Worm (Caenorhabditis elegans) whole organism, L4/young adult: ENCODE results near the gene F58G6.7.

Experiments
- W03F9.2 ChIP-seq: fragments of 150-350 bp; optimal IDR thresholded peaks from 2 replicates; lab custom pipeline; 2014; ENCODE audit warnings: missing biosample characterization, missing genetic modification characterization
- dao-5 ChIP-seq: sonication (generic microtip); optimal IDR thresholded peaks from 2 replicates; lab custom pipeline; 2016; ENCODE audit warnings: missing genotype, missing genetic modification characterization, moderate library complexity, missing compliant biosample characterization
- him-1 ChIP-seq: sonication (generic microtip); optimal IDR thresholded peaks from 2 replicates; lab custom pipeline; 2016; ENCODE audit warnings: missing genotype, missing genetic modification reagents, missing genetic modification characterization, missing compliant biosample characterization

F58G6.7 gene

ce11 chrIV:9654017-9654416 is at the start of gene F58G6.7:
F58G6.7 (plus strand) TSS chrIV:9654317.
- TF ChIP-seq dao-5 (tag; lab: Kevin White, UChicago) (no peak), him-1 (tag; lab: Kevin White, UChicago) (no peak), W03F9.2 (tag; lab: Kevin White, UChicago) (no peak)

- TF ChIP-seq dao-5 (tag; lab: Kevin White, UChicago) (no peak), him-1 (tag; lab: Kevin White, UChicago) (no peak)
Observed at ce11 chrIV:9607945-9608344, 46.2 kb upstream of the F58G6.7 start.

- TF ChIP-seq him-1 (tag; lab: Kevin White, UChicago), result no peak
- TF ChIP-seq dao-5 (tag; lab: Kevin White, UChicago), result no peak
- TF ChIP-seq W03F9.2 (tag; lab: Kevin White, UChicago), result no peak
Observed at ce11 chrIV:9609095-9609494, 45.0 kb upstream of the F58G6.7 start.

- TF ChIP-seq dao-5 (tag; lab: Kevin White, UChicago) (no peak), him-1 (tag; lab: Kevin White, UChicago) (no peak), W03F9.2 (tag; lab: Kevin White, UChicago) (no peak)
Observed at ce11 chrIV:9610923-9611322, 43.2 kb upstream of the F58G6.7 start.

- no peak for TF ChIP-seq him-1 (tag; lab: Kevin White, UChicago)
- TF ChIP-seq W03F9.2 (tag; lab: Kevin White, UChicago), result no peak
Observed at ce11 chrIV:9613072-9613590, 41.0 kb upstream of the F58G6.7 start.

ce11 chrIV:9614060-9614459 is 40.1 kb upstream of the F58G6.7 start:
- TF ChIP-seq dao-5 (tag; lab: Kevin White, UChicago) (no peak), him-1 (tag; lab: Kevin White, UChicago) (no peak), W03F9.2 (tag; lab: Kevin White, UChicago) (no peak)

ce11 chrIV:9614695-9615094 is 39.4 kb upstream of the F58G6.7 start, which contains the start of gene elt-1:
elt-1 (plus strand) TSS chrIV:9614995.
- TF ChIP-seq him-1 (tag; lab: Kevin White, UChicago), result no peak
- TF ChIP-seq W03F9.2 (tag; lab: Kevin White, UChicago), result no peak
- no peak for TF ChIP-seq dao-5 (tag; lab: Kevin White, UChicago)

- no peak for TF ChIP-seq him-1 (tag; lab: Kevin White, UChicago)
- TF ChIP-seq W03F9.2 (tag; lab: Kevin White, UChicago), result no peak
- no peak for TF ChIP-seq dao-5 (tag; lab: Kevin White, UChicago)
Observed at ce11 chrIV:9615511-9615910, 38.6 kb upstream of the F58G6.7 start.

ce11 chrIV:9617358-9617757 is 36.8 kb upstream of the F58G6.7 start:
- TF ChIP-seq him-1 (tag; lab: Kevin White, UChicago) (no peak), dao-5 (tag; lab: Kevin White, UChicago) (no peak), W03F9.2 (tag; lab: Kevin White, UChicago) (no peak)

ce11 chrIV:9618015-9618414 is 36.1 kb upstream of the F58G6.7 start:
- TF ChIP-seq him-1 (tag; lab: Kevin White, UChicago), result no peak

- no peak for TF ChIP-seq him-1 (tag; lab: Kevin White, UChicago)
- TF ChIP-seq dao-5 (tag; lab: Kevin White, UChicago), result no peak
- no peak for TF ChIP-seq W03F9.2 (tag; lab: Kevin White, UChicago)
Observed at ce11 chrIV:9618836-9619235, 35.3 kb upstream of the F58G6.7 start.

ce11 chrIV:9622272-9622671 is 31.8 kb upstream of the F58G6.7 start, which contains the start of gene W09C2.7:
W09C2.7 (minus strand) TSS chrIV:9622372.
- TF ChIP-seq W03F9.2 (tag; lab: Kevin White, UChicago) (no peak), him-1 (tag; lab: Kevin White, UChicago) (no peak), dao-5 (tag; lab: Kevin White, UChicago) (no peak)

- TF ChIP-seq dao-5 (tag; lab: Kevin White, UChicago), result no peak
- no peak for TF ChIP-seq him-1 (tag; lab: Kevin White, UChicago)
Observed at ce11 chrIV:9623269-9623668, 30.8 kb upstream of the F58G6.7 start, which contains the start of gene W09C2.9. W09C2.9 (minus strand) TSS chrIV:9623369.

ce11 chrIV:9624275-9624674 is 29.8 kb upstream of the F58G6.7 start, which contains the start of gene W09C2.8:
W09C2.8 (minus strand) TSS chrIV:9624375.
- TF ChIP-seq dao-5 (tag; lab: Kevin White, UChicago) (no peak), W03F9.2 (tag; lab: Kevin White, UChicago) (no peak), him-1 (tag; lab: Kevin White, UChicago) (no peak)
